Worm (Caenorhabditis elegans): ENCODE results near the gene zmp-1.

zmp-1 gene

DNA sequence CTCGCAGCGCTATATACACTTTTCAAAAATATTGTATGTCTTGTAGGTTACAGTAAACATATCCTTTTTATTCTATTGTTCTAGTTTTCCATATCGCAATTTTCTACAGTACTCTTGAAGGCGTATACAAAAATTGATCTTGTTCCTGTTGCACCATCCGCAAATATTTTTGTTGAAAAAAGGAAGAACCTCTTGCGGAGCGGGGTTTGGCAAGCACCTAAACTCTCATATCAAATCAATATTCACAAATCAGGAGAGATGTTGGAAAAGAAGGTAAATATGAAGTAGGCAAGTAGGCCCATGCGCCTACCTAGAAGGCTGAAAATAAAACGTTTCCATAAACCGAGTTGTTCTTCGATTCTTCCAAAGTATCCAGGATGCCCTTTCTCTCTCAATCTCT is 48.7 kb downstream of the zmp-1 start, which contains the start of gene C28H8.5:
C28H8.5 (plus strand) TSS at position 301 of the 400 bp plus-strand sequence.
- TF ChIP-seq pha-4 (tag; optimal IDR thresholded peaks at IDR 0.05) (no peak), drap-1 (GFP tag; optimal IDR thresholded peaks at IDR 0.05) (no peak), lin-32 (GFP tag; optimal IDR thresholded peaks at IDR 0.05) (no peak), nhr-12 (tag; optimal IDR thresholded peaks at IDR 0.05) (no peak), sem-2 (GFP tag; optimal IDR thresholded peaks at IDR 0.05) (no peak), ceh-43 (GFP tag; optimal IDR thresholded peaks at IDR 0.05) (no peak), sptf-1 (tag; optimal IDR thresholded peaks at IDR 0.05) (no peak), elt-3 (tag; optimal IDR thresholded peaks at IDR 0.05) (no peak), lin-13 (tag; optimal IDR thresholded peaks at IDR 0.05) (no peak), mls-2 (tag; optimal IDR thresholded peaks at IDR 0.05) (no peak), ceh-83 (GFP tag; optimal IDR thresholded peaks at IDR 0.05) (no peak), ztf-11 (tag; optimal IDR thresholded peaks at IDR 0.05) (no peak), nhr-28 (tag; optimal IDR thresholded peaks at IDR 0.05) (no peak)

DNA sequence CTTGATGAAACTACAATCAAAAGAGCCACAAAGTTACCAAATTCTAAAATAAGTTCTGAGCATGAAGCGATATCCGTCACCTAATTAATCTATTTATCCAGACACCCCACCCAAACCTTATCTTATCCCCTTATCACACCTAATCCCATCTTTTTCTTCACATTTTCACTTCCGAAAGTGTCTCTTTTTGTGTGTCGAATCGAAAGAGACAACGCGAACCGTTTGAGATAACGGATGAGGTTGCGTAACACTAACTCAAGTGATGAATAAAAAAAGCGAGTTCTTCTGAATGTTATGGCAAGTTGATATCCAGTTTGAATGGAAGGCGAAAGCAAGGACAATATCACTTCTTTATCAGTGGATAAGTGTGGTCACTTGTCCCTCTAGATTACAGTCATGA is 49.2 kb downstream of the zmp-1 start:
- TF ChIP-seq ztf-11 (tag; optimal IDR thresholded peaks at IDR 0.05) = no peak
- no peak for TF ChIP-seq lin-13 (tag; optimal IDR thresholded peaks at IDR 0.05)
- TF ChIP-seq unc-120 (tag; optimal IDR thresholded peaks at IDR 0.05; ENCODE audit: poor library complexity, severe bottlenecking) = no peak
- no peak for TF ChIP-seq blmp-1 (tag; optimal IDR thresholded peaks at IDR 0.05)
- no peak for TF ChIP-seq nhr-237 (tag; optimal IDR thresholded peaks at IDR 0.05)
- TF ChIP-seq lsy-2 (tag; optimal IDR thresholded peaks at IDR 0.05) = no peak
- no peak for TF ChIP-seq mls-2 (tag; optimal IDR thresholded peaks at IDR 0.05)
- no peak for TF ChIP-seq pha-4 (tag; optimal IDR thresholded peaks at IDR 0.05)
- no peak for TF ChIP-seq M03D4.4 (tag; optimal IDR thresholded peaks at IDR 0.05)

DNA sequence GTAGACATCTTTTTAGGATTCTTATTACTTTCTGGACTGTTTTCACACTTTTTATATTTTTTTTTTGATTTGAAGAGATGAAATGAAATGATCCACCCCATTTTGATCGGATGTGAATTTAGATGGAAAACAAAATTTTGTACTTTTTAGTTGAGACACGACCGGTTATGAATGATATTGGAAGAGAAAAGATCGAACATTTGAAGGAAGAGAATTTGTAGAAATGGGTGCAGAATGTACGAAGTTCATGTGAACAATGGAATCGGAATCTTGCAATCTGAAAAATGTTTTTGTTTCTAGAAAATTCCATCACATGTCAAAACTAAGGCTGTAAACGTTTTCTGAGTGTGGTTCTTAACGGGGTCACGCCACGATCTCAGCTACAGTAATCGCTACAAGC is 49.9 kb downstream of the zmp-1 start, which contains the start of gene F01F1.14:
F01F1.14 (minus strand) TSS at position 101 of the 400 bp plus-strand sequence.
- no peak for TF ChIP-seq zip-8 (tag; optimal IDR thresholded peaks at IDR 0.05)

DNA sequence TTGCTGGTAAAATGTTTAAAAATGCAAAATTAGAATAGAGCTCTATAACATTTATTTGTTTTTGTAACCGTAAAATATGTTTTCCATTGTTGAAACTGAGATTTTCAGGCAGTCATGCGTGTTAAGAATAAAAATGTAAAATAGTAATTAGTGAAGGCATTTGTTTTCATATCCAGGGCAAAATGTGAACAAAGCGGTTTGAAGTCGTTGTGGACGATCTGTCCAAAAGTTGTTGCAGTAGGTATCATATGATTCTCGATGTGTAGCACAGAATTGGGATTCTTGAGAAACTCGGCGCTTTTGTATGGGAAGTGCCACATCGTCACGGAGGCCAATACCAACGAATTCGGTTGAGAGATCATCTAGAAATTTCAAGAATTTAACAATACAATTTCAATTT is 50.5 kb downstream of the zmp-1 start:
- no peak for TF ChIP-seq ces-1 (GFP tag; optimal IDR thresholded peaks at IDR 0.05)
- TF ChIP-seq lin-32 (GFP tag; optimal IDR thresholded peaks at IDR 0.05) = no peak
- no peak for TF ChIP-seq sem-2 (GFP tag; optimal IDR thresholded peaks at IDR 0.05)
- TF ChIP-seq nhr-76 (tag; optimal IDR thresholded peaks at IDR 0.05) = no peak
- TF ChIP-seq drap-1 (GFP tag; optimal IDR thresholded peaks at IDR 0.05) = no peak
- no peak for TF ChIP-seq unc-62 (GFP tag; optimal IDR thresholded peaks at IDR 0.05)
- TF ChIP-seq lin-13 (tag; optimal IDR thresholded peaks at IDR 0.05) = no peak
- no peak for TF ChIP-seq sptf-1 (tag; optimal IDR thresholded peaks at IDR 0.05)
- TF ChIP-seq nhr-2 (tag; optimal IDR thresholded peaks at IDR 0.05) = no peak
- no peak for TF ChIP-seq pha-4 (tag; optimal IDR thresholded peaks at IDR 0.05)
- no peak for TF ChIP-seq mls-2 (tag; optimal IDR thresholded peaks at IDR 0.05)
- TF ChIP-seq zip-8 (tag; optimal IDR thresholded peaks at IDR 0.05) = no peak
- no peak for TF ChIP-seq ceh-39 (tag; optimal IDR thresholded peaks at IDR 0.05)

DNA sequence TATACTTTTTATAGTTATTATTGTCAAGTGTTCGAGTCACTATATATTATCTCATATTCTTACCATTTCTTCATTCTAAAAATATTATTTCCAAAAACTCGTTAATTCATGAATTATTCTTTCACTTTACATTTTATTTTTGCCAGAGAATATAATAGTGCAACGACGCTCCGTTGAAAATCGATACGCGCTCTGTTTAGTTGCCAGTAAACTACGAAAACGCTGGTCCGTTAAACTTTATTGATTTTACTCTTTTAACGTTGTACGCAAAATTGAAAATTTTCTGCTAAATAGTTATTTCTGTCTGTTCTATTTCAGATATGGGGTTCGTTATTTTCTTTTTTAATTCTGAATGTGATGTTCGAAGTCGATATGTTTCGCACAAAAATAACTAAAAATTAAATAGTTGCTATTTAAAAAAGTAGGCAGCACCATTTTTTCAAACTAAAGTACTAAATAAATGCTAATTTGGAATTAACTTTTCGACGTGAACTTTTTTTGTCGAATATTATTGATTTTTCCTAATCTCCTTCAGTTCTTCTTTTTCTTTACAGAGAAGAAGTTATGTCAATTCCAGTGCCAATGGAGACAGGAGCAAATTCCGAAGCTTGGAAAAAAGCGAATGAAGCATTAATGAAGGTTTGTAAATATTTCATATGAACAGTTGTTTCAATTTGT is 53.3 kb downstream of the zmp-1 start, which contains the start of gene hpo-10:
hpo-10 (plus strand) TSS at position 199 of the 678 bp plus-strand sequence.
- peak; percentile 52 for TF ChIP-seq ceh-39 (tag; optimal IDR thresholded peaks at IDR 0.05)
- no peak for TF ChIP-seq snpc-4 (tag; optimal IDR thresholded peaks at IDR 0.05)
- TF ChIP-seq ces-1 (GFP tag; optimal IDR thresholded peaks at IDR 0.05) = peak; percentile 31

DNA sequence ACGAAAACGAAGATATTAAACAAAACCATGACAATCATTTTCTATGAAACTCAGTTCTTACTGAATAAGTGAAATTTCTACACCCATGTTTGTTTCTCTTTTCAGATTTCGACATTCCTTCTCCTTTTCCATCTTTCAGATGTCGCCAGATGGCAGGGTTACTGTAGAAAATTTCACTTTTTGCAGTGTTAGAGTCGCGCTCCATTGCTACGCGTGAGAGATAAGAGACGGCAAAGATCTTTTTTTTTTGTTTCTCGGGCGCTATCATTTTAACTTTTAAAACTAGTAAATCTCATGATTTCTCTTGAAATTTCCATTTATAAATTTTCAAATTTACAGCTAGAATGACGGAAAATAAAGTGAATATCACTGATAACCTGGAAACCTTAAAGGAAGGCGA is 54.5 kb downstream of the zmp-1 start, which contains the start of the genes mig-21 and F01F1.2:
mig-21 (minus strand) TSS at position 166 of the 400 bp plus-strand sequence.
F01F1.2 (plus strand) TSS at position 340 of the 400 bp plus-strand sequence.
- TF ChIP-seq lsy-2 (tag; optimal IDR thresholded peaks at IDR 0.05) (peak; percentile 62), mab-5 (tag; optimal IDR thresholded peaks at IDR 0.05) (no peak)

All from whole organism, mixed stage, embryonic.